Fruit fly (Drosophila melanogaster) whole organism, wandering third instar larva: ENCODE data around the gene COX7AL.

Experiments used
- CrebA ChIP-seq: fragments of 200-800 bp; sonication (Bioruptor generic); optimal IDR thresholded peaks from 2 replicates; lab custom pipeline; 2016; ENCODE audit warnings: missing biosample characterization, mild to moderate bottlenecking, missing genetic modification characterization, borderline replicate concordance
- Hr78 ChIP-seq: fragments of >200 bp; optimal IDR thresholded peaks from 2 replicates; lab custom pipeline; 2017; ENCODE audit warnings: missing biosample characterization, missing genetic modification characterization
- Myc ChIP-seq: fragments of >200 bp; optimal IDR thresholded peaks from 2 replicates; lab custom pipeline; 2017
- h ChIP-seq: fragments of 200-800 bp; sonication (Bioruptor generic); optimal IDR thresholded peaks from 3 replicates; lab custom pipeline; 2016; ENCODE audit warnings: missing biosample characterization, mild to moderate bottlenecking, missing genetic modification characterization
- pan ChIP-seq: fragments of >200 bp; optimal IDR thresholded peaks from 2 replicates; lab custom pipeline; 2017

- TF ChIP-seq Hr78 (no peak), CrebA (no peak), Myc (lab: Kevin White, UChicago) (no peak), h (no peak), pan (lab: Kevin White, UChicago) (no peak)
Observed at dm6 chr3R:8317215-8317614, 26.3 kb upstream of the COX7AL start, which contains the start of gene Ctr1B.
